Fruit fly (Drosophila melanogaster) whole organism, embryonic: ENCODE data around the gene Etl1.

Experiments
- Ada2b ChIP-seq: fragments of 200-800 bp; sonication (Bioruptor generic); IDR thresholded peaks from 2 replicates; pipeline ENCODE4 v1.3.6; 2022; ENCODE audit warnings: missing biosample characterization, missing genetic modification characterization
- Atf3 ChIP-seq: fragments of 200-800 bp; sonication (Bioruptor generic); optimal IDR thresholded peaks from 3 replicates; lab custom pipeline; 2016; ENCODE audit warnings: missing biosample characterization, missing genetic modification characterization
- CG10431 ChIP-seq: fragments of 200-800 bp; sonication (Bioruptor generic); optimal IDR thresholded peaks from 3 replicates; lab custom pipeline; 2018; ENCODE audit warnings: missing biosample characterization, mild to moderate bottlenecking, missing genetic modification characterization
- CG12299 ChIP-seq: fragments of 200-800 bp; sonication (Bioruptor generic); optimal IDR thresholded peaks from 2 replicates; lab custom pipeline; 2018; ENCODE audit warnings: missing biosample characterization, mild to moderate bottlenecking, missing genetic modification characterization
- CG12769 ChIP-seq: fragments of 200-800 bp; sonication (Bioruptor generic); optimal IDR thresholded peaks from 2 replicates; lab custom pipeline; 2019; ENCODE audit warnings: missing biosample characterization, mild to moderate bottlenecking, missing genetic modification characterization, moderate library complexity
- CG13624 ChIP-seq: fragments of 200-800 bp; sonication (Bioruptor generic); optimal IDR thresholded peaks from 2 replicates; lab custom pipeline; 2016; ENCODE audit warnings: missing biosample characterization, missing genetic modification characterization
- CG13894 ChIP-seq: fragments of 200-800 bp; sonication (Bioruptor generic); optimal IDR thresholded peaks from 3 replicates; lab custom pipeline; 2018; ENCODE audit warnings: missing biosample characterization, mild to moderate bottlenecking, missing genetic modification characterization, moderate library complexity
- CG15011 ChIP-seq: fragments of 200-800 bp; sonication (Bioruptor generic); optimal IDR thresholded peaks from 3 replicates; lab custom pipeline; 2018; ENCODE audit warnings: missing biosample characterization, mild to moderate bottlenecking, missing genetic modification characterization
- CG15514 ChIP-seq: fragments of 200-800 bp; sonication (Bioruptor generic); optimal IDR thresholded peaks from 3 replicates; lab custom pipeline; 2017; ENCODE audit warnings: missing biosample characterization, missing genetic modification characterization, mild to moderate bottlenecking, moderate library complexity, missing genetic modification reagents
- CG1603 ChIP-seq: fragments of 200-800 bp; sonication (Bioruptor generic); optimal IDR thresholded peaks from 2 replicates; lab custom pipeline; 2019; ENCODE audit warnings: missing biosample characterization, mild to moderate bottlenecking, missing genetic modification characterization, moderate library complexity
- CG32532 ChIP-seq: fragments of 200-800 bp; sonication (Bioruptor generic); IDR thresholded peaks from 2 replicates; pipeline ENCODE4 v1.3.6; 2022; ENCODE audit warnings: missing biosample characterization, missing genetic modification characterization
- Deaf1 ChIP-seq: fragments of 200-800 bp; optimal IDR thresholded peaks from 3 replicates; lab custom pipeline; 2019; ENCODE audit warnings: missing biosample characterization, mild to moderate bottlenecking, missing genetic modification characterization, moderate library complexity
- Dref ChIP-seq: fragments of 200-800 bp; sonication (Bioruptor generic); IDR thresholded peaks from 2 replicates; pipeline ENCODE4 v1.3.6; 2022; ENCODE audit warnings: missing biosample characterization, missing genetic modification characterization
- Ets65A ChIP-seq: fragments of 200-800 bp; sonication (Bioruptor generic); peaks from one replicate; lab custom pipeline; 2016; ENCODE audit warnings: missing biosample characterization, missing genetic modification characterization
- HLH3B ChIP-seq: fragments of 200-800 bp; sonication (Bioruptor generic); IDR thresholded peaks from 2 replicates; pipeline ENCODE4 v1.3.6; 2022; ENCODE audit warnings: missing biosample characterization, missing genetic modification characterization
- HLH4C ChIP-seq: fragments of 200-800 bp; sonication (Bioruptor generic); IDR thresholded peaks from 3 replicates; pipeline ENCODE4 v1.3.6; 2022; ENCODE audit warnings: missing biosample characterization, missing genetic modification characterization; ENCODE audit not compliant: partially characterized antibody
- Hey ChIP-seq: fragments of 200-800 bp; sonication (Bioruptor generic); optimal IDR thresholded peaks from 3 replicates; lab custom pipeline; 2018; ENCODE audit warnings: missing biosample characterization, mild to moderate bottlenecking, missing genetic modification characterization
- Hr78 ChIP-seq, 2 experiments: fragments of 200-800 bp in 1 of 2; fragments of >200 bp in 1 of 2; sonication (Bioruptor generic) in 1 of 2; optimal IDR thresholded peaks; 2 replicates each; lab custom pipeline; 2017 to 2019; ENCODE audit warnings: missing biosample characterization in 2 of 2, missing genetic modification characterization in 2 of 2, mild to moderate bottlenecking in 1 of 2, moderate library complexity in 1 of 2
- Jarid2 ChIP-seq: fragments of 200-800 bp; sonication (Bioruptor generic); optimal IDR thresholded peaks from 3 replicates; lab custom pipeline; 2017; ENCODE audit warnings: mild to moderate bottlenecking, missing biosample characterization, missing genetic modification reagents, missing genetic modification characterization
- MESR4 ChIP-seq: fragments of 200-800 bp; sonication (Bioruptor generic); optimal IDR thresholded peaks from 2 replicates; lab custom pipeline; 2018; ENCODE audit warnings: missing biosample characterization, mild to moderate bottlenecking, missing genetic modification characterization, moderate library complexity
- Med ChIP-seq: fragments of 200-800 bp; sonication (Bioruptor generic); peaks from one replicate; lab custom pipeline; 2016; ENCODE audit warnings: missing biosample characterization, missing genetic modification characterization, mild to moderate bottlenecking, inconsistent platforms, moderate library complexity
- Meics ChIP-seq: fragments of 200-800 bp; sonication (Bioruptor generic); optimal IDR thresholded peaks from 2 replicates; lab custom pipeline; 2017; ENCODE audit warnings: missing biosample characterization, mild to moderate bottlenecking, missing genetic modification characterization
- Myb ChIP-seq: fragments of 200-800 bp; sonication (Bioruptor generic); optimal IDR thresholded peaks from 2 replicates; lab custom pipeline; 2016; ENCODE audit warnings: missing biosample characterization, missing genetic modification characterization
- Ptx1 ChIP-seq: fragments of 200-800 bp; sonication (Bioruptor generic); IDR thresholded peaks from 2 replicates; pipeline ENCODE4 v1.3.6; 2022; ENCODE audit warnings: missing biosample characterization, missing genetic modification characterization
- Rx ChIP-seq: fragments of 200-800 bp; sonication (Bioruptor generic); IDR thresholded peaks from 2 replicates; pipeline ENCODE4 v1.3.6; 2022; ENCODE audit warnings: missing biosample characterization, missing genetic modification characterization
- Stat92E ChIP-seq, 3 experiments: fragments of >200 bp in 2 of 3; fragments of 200-800 bp in 1 of 3; sonication (Bioruptor generic) in 1 of 3; optimal IDR thresholded peaks; 2 replicates each; lab custom pipeline; 2017 to 2019; ENCODE audit warnings: missing biosample characterization in 3 of 3, missing genetic modification characterization in 3 of 3, mild to moderate bottlenecking in 1 of 3, moderate library complexity in 1 of 3
- caup ChIP-seq: fragments of 200-800 bp; sonication (Bioruptor generic); optimal IDR thresholded peaks from 3 replicates; lab custom pipeline; 2017; ENCODE audit warnings: missing biosample characterization, mild to moderate bottlenecking, missing genetic modification characterization, moderate library complexity; ENCODE audit not compliant: severe bottlenecking
- cg ChIP-seq: fragments of 200-800 bp; sonication (Bioruptor generic); optimal IDR thresholded peaks from 3 replicates; lab custom pipeline; 2019; ENCODE audit warnings: missing biosample characterization, mild to moderate bottlenecking, missing genetic modification characterization, moderate library complexity
- crol ChIP-seq: fragments of 200-800 bp; sonication (Bioruptor generic); IDR thresholded peaks from 2 replicates; pipeline ENCODE4 v1.3.6; 2022; ENCODE audit warnings: missing biosample characterization, missing genetic modification characterization
- ftz-f1 ChIP-seq: fragments of 200-800 bp; sonication (Bioruptor generic); optimal IDR thresholded peaks from 2 replicates; lab custom pipeline; 2016; ENCODE audit warnings: missing biosample characterization, missing genetic modification characterization
- kni ChIP-seq: fragments of 200-800 bp; sonication (Bioruptor generic); optimal IDR thresholded peaks from 3 replicates; lab custom pipeline; 2017; ENCODE audit warnings: mild to moderate bottlenecking, missing biosample characterization, missing genetic modification reagents, missing genetic modification characterization
- mam ChIP-seq: fragments of 200-800 bp; sonication (Bioruptor generic); optimal IDR thresholded peaks from 3 replicates; lab custom pipeline; 2016; ENCODE audit warnings: missing biosample characterization, missing genetic modification characterization
- nmo ChIP-seq: fragments of 200-800 bp; sonication (Bioruptor generic); optimal IDR thresholded peaks from 2 replicates; lab custom pipeline; 2018; ENCODE audit warnings: missing biosample characterization, mild to moderate bottlenecking, missing genetic modification characterization, moderate library complexity
- nom ChIP-seq: fragments of 200-800 bp; sonication (Bioruptor generic); optimal IDR thresholded peaks from 2 replicates; lab custom pipeline; 2017; ENCODE audit warnings: missing biosample characterization, missing genetic modification characterization, mild to moderate bottlenecking, moderate library complexity, missing genetic modification reagents
- oc ChIP-seq: fragments of 200-800 bp; sonication (Bioruptor generic); optimal IDR thresholded peaks from 2 replicates; lab custom pipeline; 2018; ENCODE audit warnings: missing biosample characterization, mild to moderate bottlenecking, missing genetic modification characterization, moderate library complexity
- otp ChIP-seq: fragments of 200-800 bp; sonication (Bioruptor generic); IDR thresholded peaks from 3 replicates; pipeline ENCODE4, ENCODE4 v1.3.6; 2022; ENCODE audit warnings: missing biosample characterization, missing genetic modification characterization
- p53 ChIP-seq: fragments of 200-800 bp; sonication (Bioruptor generic); optimal IDR thresholded peaks from 2 replicates; lab custom pipeline; 2016; ENCODE audit warnings: missing biosample characterization, missing genetic modification characterization
- pita ChIP-seq: fragments of 200-800 bp; sonication (Bioruptor generic); optimal IDR thresholded peaks from 2 replicates; lab custom pipeline; 2017; ENCODE audit warnings: missing biosample characterization, mild to moderate bottlenecking, missing genetic modification characterization
- ranshi ChIP-seq: fragments of 200-800 bp; sonication (Bioruptor generic); IDR thresholded peaks from 2 replicates; pipeline ENCODE4 v1.3.6; 2022; ENCODE audit warnings: missing biosample characterization, missing genetic modification characterization
- shn ChIP-seq: fragments of 200-800 bp; sonication (Bioruptor generic); optimal IDR thresholded peaks from 3 replicates; lab custom pipeline; 2016; ENCODE audit warnings: missing biosample characterization, missing genetic modification characterization
- slou ChIP-seq: fragments of 200-800 bp; sonication (Bioruptor generic); optimal IDR thresholded peaks from 3 replicates; lab custom pipeline; 2016; ENCODE audit warnings: missing biosample characterization, missing genetic modification characterization
- so ChIP-seq: fragments of 200-800 bp; sonication (Bioruptor generic); IDR thresholded peaks from 3 replicates; pipeline ENCODE4 v1.3.6; 2022; ENCODE audit warnings: missing biosample characterization, missing genetic modification characterization
- sug ChIP-seq: fragments of 200-800 bp; optimal IDR thresholded peaks from 2 replicates; lab custom pipeline; 2019; ENCODE audit warnings: missing biosample characterization, mild to moderate bottlenecking, missing genetic modification characterization, moderate library complexity
- tll ChIP-seq, 2 experiments: fragments of 200-800 bp in 1 of 2; fragments of >200 bp in 1 of 2; sonication (Bioruptor generic) in 1 of 2; optimal IDR thresholded peaks; 2 replicates each; lab custom pipeline; 2017 to 2019; ENCODE audit warnings: missing biosample characterization in 2 of 2, missing genetic modification characterization in 2 of 2, mild to moderate bottlenecking in 1 of 2, moderate library complexity in 1 of 2
- yki ChIP-seq: fragments of >200 bp; optimal IDR thresholded peaks from 3 replicates; lab custom pipeline; 2018
- z ChIP-seq: fragments of 200-800 bp; sonication (Bioruptor generic); IDR thresholded peaks from 3 replicates; pipeline ENCODE4 v1.3.6; 2022; ENCODE audit warnings: missing biosample characterization, missing genetic modification characterization

Gene Etl1

DNA sequence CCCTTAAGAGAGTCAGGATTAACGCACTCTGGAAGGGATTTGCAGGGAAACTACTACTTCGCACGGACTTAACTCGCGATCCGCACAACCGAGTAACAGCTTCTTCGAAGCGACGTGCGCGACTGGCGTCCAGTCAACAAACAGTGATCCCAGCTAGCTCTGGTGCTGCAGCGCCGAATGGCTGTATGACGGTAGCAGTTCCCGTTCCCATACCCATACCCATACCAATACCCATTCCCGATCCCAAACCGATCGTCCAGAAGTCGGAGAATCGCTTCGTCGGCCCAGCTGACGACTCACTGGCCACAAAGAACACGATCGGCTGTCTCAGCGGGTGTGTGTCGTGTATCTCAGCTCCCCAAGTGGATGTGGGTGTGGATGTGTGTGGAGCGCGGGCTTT lies 34.9 kb upstream of the Etl1 start, which contains the start of gene CG5853 (continued):
- TF ChIP-seq Jarid2 (GFP tag; lab: Kevin White, UChicago) (peak; percentile 40), so (GFP tag; lab: Robert Waterston, UW) (peak; percentile 19; the same call in 1 of the 3 replicates), Ada2b (GFP tag; lab: Robert Waterston, UW) (no peak), HLH3B (GFP tag; lab: Robert Waterston, UW) (0 out of 2 replicates have a peak, but pooled peaks have one; percentile 14), nom (GFP tag; lab: Kevin White, UChicago) (peak; percentile 74), Atf3 (GFP tag; lab: Kevin White, UChicago) (no peak), CG12299 (tag; lab: Kevin White, UChicago) (no peak)

dm6 chr2L:9946051-9946450 lies 33.6 kb upstream of the Etl1 start:
- no peak for TF ChIP-seq slou (GFP tag; lab: Kevin White, UChicago)
- peak in 1 of 2 experiments; percentile 35 for TF ChIP-seq Hr78 (GFP tag; optimal IDR thresholded peaks at IDR 0.05; lab: Kevin White, UChicago)
- peak; percentile 19 for TF ChIP-seq cg (GFP tag; lab: Kevin White, UChicago)
- peak; percentile 79 for TF ChIP-seq kni (GFP tag; lab: Kevin White, UChicago)
- TF ChIP-seq CG10431 = peak; percentile 98
- peak in 1 of 2 experiments; percentile 20 for TF ChIP-seq tll (GFP tag; optimal IDR thresholded peaks at IDR 0.05; lab: Kevin White, UChicago)
- TF ChIP-seq MESR4 (GFP tag; lab: Kevin White, UChicago) = no peak
- peak; percentile 24; the same call in 1 of the 2 replicates for TF ChIP-seq ranshi
- no peak for TF ChIP-seq Meics (GFP tag; lab: Kevin White, UChicago)
- peak; percentile 74 for TF ChIP-seq Med (GFP tag; lab: Kevin White, UChicago)
- peak; percentile 19 for TF ChIP-seq oc (tag; lab: Kevin White, UChicago)
- peak; percentile 45; the same call in 1 of the 2 replicates for TF ChIP-seq crol (GFP tag; lab: Robert Waterston, UW)
- no peak for TF ChIP-seq Rx (GFP tag; lab: Robert Waterston, UW)
- TF ChIP-seq Stat92E (GFP tag; optimal IDR thresholded peaks at IDR 0.05; lab: Kevin White, UChicago) = peak in 1 of 3 experiments; percentile 49
- peak; percentile 16 for TF ChIP-seq CG12769 (tag; lab: Kevin White, UChicago)

dm6 chr2L:9945086-9945485 lies 32.7 kb upstream of the Etl1 start:
- TF ChIP-seq nmo = no peak
- no peak for TF ChIP-seq otp
- no peak for TF ChIP-seq Myb (GFP tag; lab: Kevin White, UChicago)
- no peak for TF ChIP-seq CG13624 (GFP tag; lab: Kevin White, UChicago)
- TF ChIP-seq Ptx1 (GFP tag; lab: Robert Waterston, UW) = no peak
- no peak for TF ChIP-seq pita (GFP tag; lab: Kevin White, UChicago)
- no peak for TF ChIP-seq CG15011 (GFP tag; lab: Kevin White, UChicago)
- peak; percentile 24 for TF ChIP-seq Ets65A
- peak; percentile 82 for TF ChIP-seq nom (GFP tag; lab: Kevin White, UChicago)
- TF ChIP-seq so (GFP tag; lab: Robert Waterston, UW) = no peak
- no peak for TF ChIP-seq HLH4C
- no peak for TF ChIP-seq Dref (GFP tag; lab: Robert Waterston, UW)
- no peak for TF ChIP-seq yki (lab: Kevin White, UChicago)
- no peak for TF ChIP-seq z (GFP tag; lab: Robert Waterston, UW)
- TF ChIP-seq, all 482 proteins: peak for 2

- TF ChIP-seq shn (GFP tag; lab: Kevin White, UChicago) (no peak), Deaf1 (peak; percentile 39), CG32532 (GFP tag; lab: Robert Waterston, UW) (peak; percentile 48; the same call in 1 of the 2 replicates), Hey (tag; lab: Kevin White, UChicago) (peak; percentile 51), p53 (no peak), sug (tag; lab: Kevin White, UChicago) (peak; percentile 75), mam (peak; percentile 50), CG1603 (peak; percentile 22), caup (GFP tag; lab: Kevin White, UChicago) (peak; percentile 65), CG13894 (peak; percentile 9), ftz-f1 (GFP tag; lab: Kevin White, UChicago) (peak; percentile 39), CG15514 (GFP tag; lab: Kevin White, UChicago) (peak; percentile 15)
Measured at dm6 chr2L:9943521-9943920, 31.1 kb upstream of the Etl1 start.
